Worm (Caenorhabditis elegans) whole organism, L4 larva: Measurements from ENCODE around the gene hdl-2.

Experiments used
- Y105C5A.15 ChIP-seq: fragments of 200-800 bp; sonication (Bioruptor generic); IDR thresholded peaks from 2 replicates; pipeline ENCODE4 v1.3.6; 2022; ENCODE audit warnings: missing genetic modification characterization, missing compliant biosample characterization
- ama-1 ChIP-seq: fragments of 150-350 bp; optimal IDR thresholded peaks from 2 replicates; lab custom pipeline; 2014; ENCODE audit warnings: inconsistent platforms, mixed read lengths
- dmd-9 ChIP-seq: fragments of 200-800 bp; sonication (Bioruptor generic); IDR thresholded peaks from 2 replicates; pipeline ENCODE4 v1.3.6; 2022; ENCODE audit warnings: missing genetic modification reagents, missing genetic modification characterization, missing compliant biosample characterization
- snpc-1.2 ChIP-seq: fragments of 200-800 bp; sonication (Bioruptor generic); IDR thresholded peaks from 2 replicates; pipeline ENCODE4 v1.3.6; 2022; ENCODE audit warnings: missing genetic modification reagents, missing genetic modification characterization, missing compliant biosample characterization

DNA sequence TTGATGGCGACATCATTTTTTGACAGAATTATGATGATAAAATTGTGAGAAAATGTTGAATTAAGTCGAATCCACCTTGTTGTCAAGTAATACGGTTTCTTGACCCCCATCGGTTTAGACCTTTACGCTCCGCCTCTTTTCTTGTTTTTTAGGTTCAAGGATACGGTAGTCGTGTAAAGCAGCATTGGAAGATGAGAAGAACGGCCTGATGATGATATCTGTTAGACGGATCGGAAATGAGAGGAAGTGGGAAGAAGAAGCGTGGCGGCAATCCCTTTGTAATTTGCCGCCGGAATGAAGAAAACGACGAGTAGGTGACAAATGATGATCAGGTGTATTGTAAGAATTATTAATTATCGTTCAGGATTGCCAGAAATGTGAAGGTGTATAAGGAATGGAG lies 5.9 kb downstream of the hdl-2 start, which contains the start of gene npax-4:
- no peak for TF ChIP-seq ama-1 (lab: Kevin White, UChicago)
- no peak for TF ChIP-seq Y105C5A.15 (GFP tag; lab: Robert Waterston, UW)
- no peak for TF ChIP-seq dmd-9 (GFP tag; lab: Robert Waterston, UW)
- TF ChIP-seq snpc-1.2 (GFP tag; lab: Robert Waterston, UW) = no peak
